Worm (Caenorhabditis elegans) whole organism, L2 larva: ENCODE measurements around the gene nhr-246.

ENCODE experiments used
- ama-1 ChIP-seq: fragments of 150-350 bp; optimal IDR thresholded peaks from 2 replicates; lab custom pipeline; 2018; ENCODE audit warnings: inconsistent platforms
- dmd-4 ChIP-seq: sonication (generic microtip); optimal IDR thresholded peaks from 2 replicates; lab custom pipeline; 2017; ENCODE audit warnings: missing biosample characterization, missing genetic modification characterization
- mdl-1 ChIP-seq, 2 experiments: fragments of 150-350 bp in 1 of 2; sonication (generic microtip) in 1 of 2; optimal IDR thresholded peaks; 2 replicates each; lab custom pipeline; 2017; ENCODE audit warnings: missing biosample characterization in 2 of 2, missing genetic modification characterization in 2 of 2

DNA sequence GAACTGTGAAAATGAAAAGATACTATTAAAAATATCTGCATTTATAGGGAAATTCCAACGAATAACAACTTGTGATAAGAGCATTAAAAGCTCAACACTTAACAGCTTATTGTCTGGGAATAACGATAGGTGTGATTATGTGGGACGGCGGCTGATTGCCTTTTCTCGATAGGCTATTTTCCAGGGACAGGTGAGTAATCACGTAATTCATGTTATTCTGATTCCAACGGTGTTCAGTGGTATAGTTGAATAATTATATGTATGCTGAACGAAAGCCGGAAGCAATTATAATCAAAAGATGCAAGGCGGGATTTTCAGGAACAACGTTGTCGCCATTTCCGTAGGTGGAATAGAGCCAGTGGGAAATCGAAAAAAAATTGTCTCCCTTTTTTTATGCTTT, 39.4 kb upstream of the nhr-246 start, which contains the start of gene srw-17:
- TF ChIP-seq dmd-4 (no peak), ama-1 (lab: Kevin White, UChicago) (no peak), mdl-1 (tag; optimal IDR thresholded peaks at IDR 0.05; lab: Kevin White, UChicago) (no peak)
